Worm (Caenorhabditis elegans) whole organism, young adult: ENCODE results near the gene lbp-9.

Experiments
- snpc-3.4 ChIP-seq: sonication (generic microtip); optimal IDR thresholded peaks from 2 replicates; lab custom pipeline; 2017; ENCODE audit warnings: missing genetic modification characterization, mild to moderate bottlenecking, missing compliant biosample characterization, antibody characterized with exemption, moderate library complexity, missing genotype, missing genetic modification reagents
- somi-1 ChIP-seq: fragments of 200-800 bp; sonication (Bioruptor generic); optimal IDR thresholded peaks from 2 replicates; lab custom pipeline; 2018; ENCODE audit warnings: mild to moderate bottlenecking, missing genetic modification characterization, missing compliant biosample characterization

ce11 chrV:2031454-2031853, 36.8 kb upstream of the lbp-9 start, which contains the start of gene hil-6:
- TF ChIP-seq somi-1 (GFP tag; lab: Kevin White, UChicago) (no peak), snpc-3.4 (no peak)
